Worm (Caenorhabditis elegans) whole organism, midembryonic: ENCODE results near the gene F13A2.2.

Experiments
- T22C8.4 ChIP-seq: fragments of 200-800 bp; sonication (Bioruptor generic); IDR thresholded peaks from 2 replicates; pipeline ENCODE4 v1.3.6; 2022; ENCODE audit warnings: missing genetic modification characterization, missing compliant biosample characterization
- cog-1 ChIP-seq: sonication (generic microtip); optimal IDR thresholded peaks from 2 replicates; lab custom pipeline; 2016; ENCODE audit warnings: missing genetic modification characterization, missing compliant biosample characterization
- flt-1 ChIP-seq: fragments of 200-800 bp; sonication (Bioruptor generic); IDR thresholded peaks from 2 replicates; pipeline ENCODE4 v1.3.6; 2022; ENCODE audit warnings: missing genetic modification characterization, missing compliant biosample characterization
- klf-2 ChIP-seq: fragments of 200-800 bp; sonication (Bioruptor generic); conservative IDR thresholded peaks from 2 replicates; pipeline ENCODE4 v1.3.6; 2022; ENCODE audit warnings: missing genetic modification reagents, missing genetic modification characterization, missing compliant biosample characterization
- med-1 ChIP-seq: sonication (generic microtip); optimal IDR thresholded peaks from 2 replicates; lab custom pipeline; 2017; ENCODE audit warnings: missing genetic modification characterization, mild to moderate bottlenecking, missing compliant biosample characterization, antibody characterized with exemption, missing genetic modification reagents; ENCODE audit not compliant: insufficient read depth
- ref-1 ChIP-seq: fragments of 200-800 bp; sonication (Bioruptor generic); conservative IDR thresholded peaks from 2 replicates; pipeline ENCODE4 v1.3.6; 2022; ENCODE audit warnings: missing genetic modification reagents, missing genetic modification characterization, missing compliant biosample characterization
- tab-1 ChIP-seq: fragments of 200-800 bp; sonication (Bioruptor generic); IDR thresholded peaks from 2 replicates; pipeline ENCODE4 v1.3.6; 2022; ENCODE audit warnings: missing genetic modification characterization, missing compliant biosample characterization
- ztf-23 ChIP-seq: fragments of 200-800 bp; sonication (Bioruptor generic); IDR thresholded peaks from 2 replicates; pipeline ENCODE4 v1.3.6; 2022; ENCODE audit warnings: missing genetic modification reagents, missing genetic modification characterization, missing compliant biosample characterization
- ztf-29 ChIP-seq: fragments of 200-800 bp; sonication (Bioruptor generic); IDR thresholded peaks from 2 replicates; pipeline ENCODE4 v1.3.6; 2022; ENCODE audit warnings: missing genetic modification reagents, missing genetic modification characterization, missing compliant biosample characterization

Gene F13A2.2

ce11 chrV:4384482-4384881, at the start of gene F13A2.2:
F13A2.2 (minus strand) TSS chrV:4384582.
- TF ChIP-seq flt-1 (GFP tag; lab: Robert Waterston, UW) (no peak), med-1 (GFP tag; lab: Kevin White, UChicago) (no peak), ztf-23 (GFP tag; lab: Robert Waterston, UW) (no peak), ref-1 (no peak)

DNA sequence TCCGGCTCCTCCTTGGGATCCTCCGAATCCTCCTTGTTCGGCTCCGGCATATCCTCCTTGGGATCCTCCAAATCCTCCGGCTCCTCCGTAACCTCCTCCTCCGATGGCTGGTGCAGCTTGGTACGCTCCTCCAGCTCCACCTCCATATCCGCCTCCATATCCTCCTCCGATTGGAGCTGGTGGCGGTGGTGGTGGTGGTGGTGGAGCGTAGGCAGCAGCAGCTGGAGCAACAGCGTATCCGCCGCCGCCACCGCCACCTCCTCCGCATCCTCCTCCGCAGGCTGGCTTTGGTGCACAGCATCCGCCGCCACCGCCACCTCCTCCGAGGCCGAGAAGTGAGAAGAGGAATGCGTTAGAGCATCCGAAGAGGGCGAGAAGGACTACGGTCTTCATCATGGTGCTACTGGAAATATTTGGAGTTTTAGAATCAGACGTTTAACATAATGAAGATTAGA, 48.4 kb upstream of the F13A2.2 start, which contains the start of gene Y47D7A.15:
Gene Y47D7A.15, minus strand, starts transcription at position 405 of the 455 bp plus-strand sequence.
- no peak for TF ChIP-seq cog-1 (tag; lab: Kevin White, UChicago)
- no peak for TF ChIP-seq ztf-23 (GFP tag; lab: Robert Waterston, UW)
- 0 out of 2 replicates have a peak, but pooled peaks have one; percentile 39 for TF ChIP-seq flt-1 (GFP tag; lab: Robert Waterston, UW)
- no peak for TF ChIP-seq klf-2
- no peak for TF ChIP-seq ztf-29 (GFP tag; lab: Robert Waterston, UW)
- TF ChIP-seq med-1 (GFP tag; lab: Kevin White, UChicago), result no peak
- no peak for TF ChIP-seq T22C8.4 (GFP tag; lab: Robert Waterston, UW)
- TF ChIP-seq tab-1 (GFP tag; lab: Robert Waterston, UW), result no peak

DNA sequence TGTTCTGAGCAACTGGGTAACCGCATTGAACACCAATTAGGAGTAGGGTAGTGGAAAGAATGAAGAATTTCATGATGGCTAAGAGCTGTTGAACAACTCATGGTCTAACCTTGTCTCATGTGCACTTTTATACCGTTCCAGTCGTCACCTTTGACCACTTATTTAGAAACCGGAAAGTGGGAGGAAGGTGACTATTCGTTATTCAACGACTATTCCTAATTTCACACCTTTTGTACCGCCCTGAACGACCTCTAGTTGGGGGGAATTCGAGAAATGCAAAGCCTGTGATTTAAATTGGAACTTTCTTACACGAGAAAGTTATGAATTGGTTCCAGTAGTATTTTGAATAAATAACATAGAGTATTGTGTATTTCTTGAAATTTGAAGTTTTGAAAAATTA, 45.2 kb upstream of the F13A2.2 start, which contains the start of gene Y47D7A.12:
Gene Y47D7A.12, minus strand, starts transcription at position 101 of the 400 bp plus-strand sequence.
- TF ChIP-seq ztf-23 (GFP tag; lab: Robert Waterston, UW) (no peak), med-1 (GFP tag; lab: Kevin White, UChicago) (no peak), flt-1 (GFP tag; lab: Robert Waterston, UW) (no peak), T22C8.4 (GFP tag; lab: Robert Waterston, UW) (no peak), ref-1 (no peak), ztf-29 (GFP tag; lab: Robert Waterston, UW) (no peak), cog-1 (tag; lab: Kevin White, UChicago) (no peak), klf-2 (no peak), tab-1 (GFP tag; lab: Robert Waterston, UW) (no peak)

- TF ChIP-seq T22C8.4 (GFP tag; lab: Robert Waterston, UW) (no peak), ref-1 (no peak), tab-1 (GFP tag; lab: Robert Waterston, UW) (no peak), flt-1 (GFP tag; lab: Robert Waterston, UW) (no peak), med-1 (GFP tag; lab: Kevin White, UChicago) (no peak)
Observed at ce11 chrV:4428202-4428601, 43.8 kb upstream of the F13A2.2 start, which contains the start of gene Y47D7A.11. Y47D7A.11 (minus strand) TSS chrV:4428302.

ce11 chrV:4423860-4424401, 39.5 kb upstream of the F13A2.2 start, which contains the start of the genes Y47D7A.9 and Y47D7A.19:
Y47D7A.9 (minus strand) TSS chrV:4423960.
Y47D7A.19 (plus strand) TSS chrV:4424351.
- TF ChIP-seq flt-1 (GFP tag; lab: Robert Waterston, UW) (no peak), ztf-23 (GFP tag; lab: Robert Waterston, UW) (no peak), klf-2 (no peak), T22C8.4 (GFP tag; lab: Robert Waterston, UW) (no peak), med-1 (GFP tag; lab: Kevin White, UChicago) (no peak), ztf-29 (GFP tag; lab: Robert Waterston, UW) (no peak)

ce11 chrV:4423087-4423486, 38.7 kb upstream of the F13A2.2 start:
- TF ChIP-seq ztf-29 (GFP tag; lab: Robert Waterston, UW), result no peak
- no peak for TF ChIP-seq flt-1 (GFP tag; lab: Robert Waterston, UW)
- TF ChIP-seq ztf-23 (GFP tag; lab: Robert Waterston, UW), result no peak
- no peak for TF ChIP-seq T22C8.4 (GFP tag; lab: Robert Waterston, UW)
- TF ChIP-seq klf-2, result no peak
- TF ChIP-seq cog-1 (tag; lab: Kevin White, UChicago), result no peak
- TF ChIP-seq med-1 (GFP tag; lab: Kevin White, UChicago), result no peak
- no peak for TF ChIP-seq tab-1 (GFP tag; lab: Robert Waterston, UW)
- no peak for TF ChIP-seq ref-1

ce11 chrV:4422127-4422526, 37.7 kb upstream of the F13A2.2 start, which contains the start of gene skr-7:
skr-7 (plus strand) TSS chrV:4422427.
- TF ChIP-seq flt-1 (GFP tag; lab: Robert Waterston, UW) (no peak), med-1 (GFP tag; lab: Kevin White, UChicago) (no peak), klf-2 (no peak), ztf-23 (GFP tag; lab: Robert Waterston, UW) (no peak), T22C8.4 (GFP tag; lab: Robert Waterston, UW) (no peak)

DNA sequence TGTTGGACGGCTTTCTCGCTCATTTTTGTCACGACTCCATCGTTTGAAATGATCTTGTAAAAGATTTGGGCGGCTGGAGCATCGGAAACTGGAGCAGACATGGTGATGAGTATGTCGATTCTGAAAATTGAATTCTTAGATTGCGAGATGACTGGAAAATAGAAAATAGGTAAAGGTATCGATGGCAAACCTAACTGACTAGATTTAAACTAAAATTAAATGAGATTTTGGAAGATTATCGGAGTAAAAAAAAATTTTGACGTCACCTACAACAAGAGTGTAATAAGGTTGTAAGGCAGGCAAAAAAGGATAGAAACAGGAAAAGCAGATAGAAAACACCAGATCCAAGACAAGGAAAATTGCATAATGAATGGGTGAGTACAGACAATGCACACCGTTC, 37.1 kb upstream of the F13A2.2 start, which contains the start of gene skr-14:
Gene skr-14, minus strand, starts transcription at position 101 of the 400 bp plus-strand sequence.
- TF ChIP-seq cog-1 (tag; lab: Kevin White, UChicago) (no peak), med-1 (GFP tag; lab: Kevin White, UChicago) (no peak), ztf-29 (GFP tag; lab: Robert Waterston, UW) (no peak), flt-1 (GFP tag; lab: Robert Waterston, UW) (no peak), ref-1 (no peak), ztf-23 (GFP tag; lab: Robert Waterston, UW) (no peak), T22C8.4 (GFP tag; lab: Robert Waterston, UW) (no peak), klf-2 (no peak), tab-1 (GFP tag; lab: Robert Waterston, UW) (no peak)

- no peak for TF ChIP-seq T22C8.4 (GFP tag; lab: Robert Waterston, UW)
- TF ChIP-seq cog-1 (tag; lab: Kevin White, UChicago), result no peak
- TF ChIP-seq ref-1, result no peak
- no peak for TF ChIP-seq ztf-23 (GFP tag; lab: Robert Waterston, UW)
- no peak for TF ChIP-seq med-1 (GFP tag; lab: Kevin White, UChicago)
Observed at ce11 chrV:4419767-4420322, 35.5 kb upstream of the F13A2.2 start, which contains the start of the genes Y47D7A.7 and Y47D7A.2. Y47D7A.7 (minus strand) TSS chrV:4419867. Y47D7A.2 (plus strand) TSS chrV:4420272.
